Worm (Caenorhabditis elegans) whole organism, midembryonic: Measurements from ENCODE around the gene bath-42.

ENCODE experiments used
- T22C8.4 ChIP-seq: fragments of 200-800 bp; sonication (Bioruptor generic); IDR thresholded peaks from 2 replicates; pipeline ENCODE4 v1.3.6; 2022; ENCODE audit warnings: missing genetic modification characterization, missing compliant biosample characterization
- cog-1 ChIP-seq: sonication (generic microtip); optimal IDR thresholded peaks from 2 replicates; lab custom pipeline; 2016; ENCODE audit warnings: missing genetic modification characterization, missing compliant biosample characterization
- flt-1 ChIP-seq: fragments of 200-800 bp; sonication (Bioruptor generic); IDR thresholded peaks from 2 replicates; pipeline ENCODE4 v1.3.6; 2022; ENCODE audit warnings: missing genetic modification characterization, missing compliant biosample characterization
- klf-2 ChIP-seq: fragments of 200-800 bp; sonication (Bioruptor generic); conservative IDR thresholded peaks from 2 replicates; pipeline ENCODE4 v1.3.6; 2022; ENCODE audit warnings: missing genetic modification reagents, missing genetic modification characterization, missing compliant biosample characterization
- med-1 ChIP-seq: sonication (generic microtip); optimal IDR thresholded peaks from 2 replicates; lab custom pipeline; 2017; ENCODE audit warnings: missing genetic modification characterization, mild to moderate bottlenecking, missing compliant biosample characterization, antibody characterized with exemption, missing genetic modification reagents; ENCODE audit not compliant: insufficient read depth
- ref-1 ChIP-seq: fragments of 200-800 bp; sonication (Bioruptor generic); conservative IDR thresholded peaks from 2 replicates; pipeline ENCODE4 v1.3.6; 2022; ENCODE audit warnings: missing genetic modification reagents, missing genetic modification characterization, missing compliant biosample characterization
- tab-1 ChIP-seq: fragments of 200-800 bp; sonication (Bioruptor generic); IDR thresholded peaks from 2 replicates; pipeline ENCODE4 v1.3.6; 2022; ENCODE audit warnings: missing genetic modification characterization, missing compliant biosample characterization
- ztf-23 ChIP-seq: fragments of 200-800 bp; sonication (Bioruptor generic); IDR thresholded peaks from 2 replicates; pipeline ENCODE4 v1.3.6; 2022; ENCODE audit warnings: missing genetic modification reagents, missing genetic modification characterization, missing compliant biosample characterization
- ztf-29 ChIP-seq: fragments of 200-800 bp; sonication (Bioruptor generic); IDR thresholded peaks from 2 replicates; pipeline ENCODE4 v1.3.6; 2022; ENCODE audit warnings: missing genetic modification reagents, missing genetic modification characterization, missing compliant biosample characterization

bath-42 gene

ce11 chrIII:8163283-8163682 is at the start of gene bath-42:
Gene bath-42, minus strand, starts transcription at chrIII:8163383.
- no peak for TF ChIP-seq ztf-29
- TF ChIP-seq tab-1 = no peak
- TF ChIP-seq med-1 (GFP tag; lab: Kevin White, UChicago) = no peak
- TF ChIP-seq T22C8.4 (GFP tag; lab: Robert Waterston, UW) = no peak
- no peak for TF ChIP-seq ztf-23
- TF ChIP-seq ref-1 (GFP tag; lab: Robert Waterston, UW) = no peak
- TF ChIP-seq klf-2 (GFP tag; lab: Robert Waterston, UW) = no peak
- TF ChIP-seq cog-1 (tag; lab: Kevin White, UChicago) = no peak
- TF ChIP-seq flt-1 = no peak

ce11 chrIII:8211562-8211961 is 48.4 kb upstream of the bath-42 start:
- TF ChIP-seq ref-1 (GFP tag; lab: Robert Waterston, UW) (no peak), T22C8.4 (GFP tag; lab: Robert Waterston, UW) (no peak), cog-1 (tag; lab: Kevin White, UChicago) (no peak), ztf-29 (no peak), ztf-23 (no peak)

- TF ChIP-seq T22C8.4 (GFP tag; lab: Robert Waterston, UW) = no peak
- no peak for TF ChIP-seq ztf-29
- TF ChIP-seq tab-1 = no peak
- TF ChIP-seq ref-1 (GFP tag; lab: Robert Waterston, UW) = no peak
- TF ChIP-seq ztf-23 = no peak
- no peak for TF ChIP-seq cog-1 (tag; lab: Kevin White, UChicago)
- no peak for TF ChIP-seq klf-2 (GFP tag; lab: Robert Waterston, UW)
- no peak for TF ChIP-seq flt-1
- TF ChIP-seq med-1 (GFP tag; lab: Kevin White, UChicago) = no peak
These were observed 46.6 kb upstream of the bath-42 start, which contains the start of gene C30A5.10 for ce11 chrIII:8209775-8210174. Gene C30A5.10, minus strand, starts transcription at chrIII:8209875.

- TF ChIP-seq med-1 (GFP tag; lab: Kevin White, UChicago) (no peak), ztf-29 (no peak), ztf-23 (no peak), cog-1 (tag; lab: Kevin White, UChicago) (no peak)
These were observed 39.6 kb upstream of the bath-42 start, which contains the start of gene snb-5 for ce11 chrIII:8202754-8203153. Gene snb-5, plus strand, starts transcription at chrIII:8203054.

- TF ChIP-seq ztf-23 = no peak
- no peak for TF ChIP-seq ztf-29
- no peak for TF ChIP-seq klf-2 (GFP tag; lab: Robert Waterston, UW)
- no peak for TF ChIP-seq T22C8.4 (GFP tag; lab: Robert Waterston, UW)
- no peak for TF ChIP-seq cog-1 (tag; lab: Kevin White, UChicago)
- no peak for TF ChIP-seq tab-1
- TF ChIP-seq med-1 (GFP tag; lab: Kevin White, UChicago) = no peak
- no peak for TF ChIP-seq ref-1 (GFP tag; lab: Robert Waterston, UW)
- TF ChIP-seq flt-1 = no peak
These were observed 38.6 kb upstream of the bath-42 start for ce11 chrIII:8201760-8202159.

ce11 chrIII:8201117-8201516 is 37.9 kb upstream of the bath-42 start, which contains the start of gene unc-36:
Gene unc-36, minus strand, starts transcription at chrIII:8201217.
- no peak for TF ChIP-seq ztf-29
- no peak for TF ChIP-seq cog-1 (tag; lab: Kevin White, UChicago)
- TF ChIP-seq flt-1 = no peak
- no peak for TF ChIP-seq tab-1
- no peak for TF ChIP-seq med-1 (GFP tag; lab: Kevin White, UChicago)
- TF ChIP-seq T22C8.4 (GFP tag; lab: Robert Waterston, UW) = no peak
- TF ChIP-seq klf-2 (GFP tag; lab: Robert Waterston, UW) = no peak
- no peak for TF ChIP-seq ztf-23
- no peak for TF ChIP-seq ref-1 (GFP tag; lab: Robert Waterston, UW)

- TF ChIP-seq cog-1 (tag; lab: Kevin White, UChicago) = no peak
- no peak for TF ChIP-seq klf-2 (GFP tag; lab: Robert Waterston, UW)
- TF ChIP-seq med-1 (GFP tag; lab: Kevin White, UChicago) = no peak
- TF ChIP-seq flt-1 = no peak
- no peak for TF ChIP-seq ref-1 (GFP tag; lab: Robert Waterston, UW)
- no peak for TF ChIP-seq ztf-29
These were observed 35.9 kb upstream of the bath-42 start for ce11 chrIII:8199060-8199459.

ce11 chrIII:8191695-8192094 is 28.5 kb upstream of the bath-42 start, which contains the start of gene C50C3.1:
Gene C50C3.1, plus strand, starts transcription at chrIII:8191995.
- TF ChIP-seq ztf-23 = no peak
- no peak for TF ChIP-seq ztf-29
- no peak for TF ChIP-seq klf-2 (GFP tag; lab: Robert Waterston, UW)
- no peak for TF ChIP-seq T22C8.4 (GFP tag; lab: Robert Waterston, UW)
- TF ChIP-seq flt-1 = no peak
- TF ChIP-seq tab-1 = no peak
- TF ChIP-seq cog-1 (tag; lab: Kevin White, UChicago) = no peak
- TF ChIP-seq med-1 (GFP tag; lab: Kevin White, UChicago) = no peak
- TF ChIP-seq ref-1 (GFP tag; lab: Robert Waterston, UW) = no peak

- TF ChIP-seq T22C8.4 (GFP tag; lab: Robert Waterston, UW) = no peak
- TF ChIP-seq cog-1 (tag; lab: Kevin White, UChicago) = no peak
- no peak for TF ChIP-seq klf-2 (GFP tag; lab: Robert Waterston, UW)
- TF ChIP-seq ztf-23 = no peak
- TF ChIP-seq tab-1 = no peak
- no peak for TF ChIP-seq ztf-29
- no peak for TF ChIP-seq ref-1 (GFP tag; lab: Robert Waterston, UW)
- TF ChIP-seq flt-1 = no peak
- TF ChIP-seq med-1 (GFP tag; lab: Kevin White, UChicago) = no peak
These were observed 27.3 kb upstream of the bath-42 start, which contains the start of gene C50C3.19 for ce11 chrIII:8190505-8190904. Gene C50C3.19, plus strand, starts transcription at chrIII:8190805.

ce11 chrIII:8185130-8185529 is 21.9 kb upstream of the bath-42 start:
- TF ChIP-seq klf-2 (GFP tag; lab: Robert Waterston, UW) (no peak), ztf-29 (no peak), flt-1 (no peak), T22C8.4 (GFP tag; lab: Robert Waterston, UW) (no peak), ref-1 (GFP tag; lab: Robert Waterston, UW) (no peak), med-1 (GFP tag; lab: Kevin White, UChicago) (no peak), tab-1 (no peak), ztf-23 (no peak), cog-1 (tag; lab: Kevin White, UChicago) (no peak)
